Worm (Caenorhabditis elegans) whole organism, early embryonic: ENCODE results near the gene C09B8.4.

Experiments used
- B0310.2 ChIP-seq: sonication (generic microtip); optimal IDR thresholded peaks from 2 replicates; lab custom pipeline; 2016; ENCODE audit warnings: mild to moderate bottlenecking, missing genetic modification characterization, missing compliant biosample characterization
- ama-1 ChIP-seq: fragments of 150-350 bp; optimal IDR thresholded peaks from 2 replicates; lab custom pipeline; 2014
- ceh-13 ChIP-seq: fragments of 200-800 bp; sonication (Bioruptor generic); optimal IDR thresholded peaks from 2 replicates; lab custom pipeline; 2018; ENCODE audit warnings: mild to moderate bottlenecking, missing genetic modification characterization, missing compliant biosample characterization
- ets-7 ChIP-seq: sonication (generic microtip); optimal IDR thresholded peaks from 2 replicates; lab custom pipeline; 2016; ENCODE audit warnings: missing genotype, missing genetic modification characterization, missing compliant biosample characterization
- flt-1 ChIP-seq: fragments of 200-800 bp; sonication (Bioruptor generic); IDR thresholded peaks from 2 replicates; pipeline ENCODE4 v1.3.6; 2022; ENCODE audit warnings: missing genetic modification characterization, missing compliant biosample characterization
- hmbx-1 ChIP-seq: sonication (generic microtip); optimal IDR thresholded peaks from 2 replicates; lab custom pipeline; 2016; ENCODE audit warnings: mild to moderate bottlenecking, missing genetic modification characterization, missing compliant biosample characterization
- hmg-4 ChIP-seq: fragments of 200-800 bp; sonication (Bioruptor generic); optimal IDR thresholded peaks from 2 replicates; lab custom pipeline; 2018; ENCODE audit warnings: mild to moderate bottlenecking, missing genetic modification characterization, missing compliant biosample characterization
- hnd-1 ChIP-seq: sonication (generic microtip); optimal IDR thresholded peaks from 2 replicates; lab custom pipeline; 2016; ENCODE audit warnings: missing genetic modification characterization, missing compliant biosample characterization
- pes-1 ChIP-seq: fragments of 200-800 bp; sonication (Bioruptor generic); IDR thresholded peaks from 2 replicates; pipeline ENCODE4 v1.3.6; 2022; ENCODE audit warnings: missing genetic modification reagents, missing genetic modification characterization, missing compliant biosample characterization
- tbx-11 ChIP-seq: fragments of 200-800 bp; sonication (Bioruptor generic); IDR thresholded peaks from 2 replicates; pipeline ENCODE4 v1.3.6; 2022; ENCODE audit warnings: missing genetic modification characterization, missing compliant biosample characterization
- tra-4 ChIP-seq: sonication (generic microtip); optimal IDR thresholded peaks from 2 replicates; lab custom pipeline; 2017; ENCODE audit warnings: missing genetic modification characterization, missing compliant biosample characterization

ce11 chrX:6029075-6029474 is 9.3 kb upstream of the C09B8.4 start:
- TF ChIP-seq hmg-4 (GFP tag; lab: Kevin White, UChicago) (no peak), flt-1 (GFP tag; lab: Robert Waterston, UW) (no peak), ama-1 (lab: Kevin White, UChicago) (no peak), pes-1 (GFP tag; lab: Robert Waterston, UW) (no peak), tbx-11 (GFP tag; lab: Robert Waterston, UW) (no peak), hnd-1 (tag; lab: Kevin White, UChicago) (no peak), ets-7 (no peak), tra-4 (tag; lab: Kevin White, UChicago) (no peak), ceh-13 (GFP tag; lab: Kevin White, UChicago) (no peak), hmbx-1 (tag; lab: Kevin White, UChicago) (no peak), B0310.2 (no peak)
